Fruit fly (Drosophila melanogaster) whole organism, embryonic: ENCODE results near the gene p24-2.

Source experiments
- CG12659 ChIP-seq: fragments of 200-800 bp; sonication (Bioruptor generic); optimal IDR thresholded peaks from 3 replicates; lab custom pipeline; 2017; ENCODE audit warnings: mild to moderate bottlenecking, missing biosample characterization, missing genetic modification reagents, missing genetic modification characterization
- CG13894 ChIP-seq: fragments of 200-800 bp; sonication (Bioruptor generic); optimal IDR thresholded peaks from 3 replicates; lab custom pipeline; 2018; ENCODE audit warnings: missing biosample characterization, mild to moderate bottlenecking, missing genetic modification characterization, moderate library complexity
- CG14667 ChIP-seq: fragments of 200-800 bp; sonication (Bioruptor generic); IDR thresholded peaks from 2 replicates; pipeline ENCODE4 v1.3.6; 2022; ENCODE audit warnings: missing biosample characterization, missing genetic modification characterization
- CG14710 ChIP-seq: fragments of 200-800 bp; sonication (Bioruptor generic); optimal IDR thresholded peaks from 3 replicates; lab custom pipeline; 2019; ENCODE audit warnings: missing biosample characterization, mild to moderate bottlenecking, missing genetic modification characterization, moderate library complexity
- CG18619 ChIP-seq: fragments of 200-800 bp; sonication (Bioruptor generic); optimal IDR thresholded peaks from 3 replicates; lab custom pipeline; 2017; ENCODE audit warnings: missing biosample characterization, mild to moderate bottlenecking, missing genetic modification characterization
- CG2199 ChIP-seq: fragments of 200-800 bp; sonication (Bioruptor generic); IDR thresholded peaks from 3 replicates; pipeline ENCODE4 v1.3.6; 2022; ENCODE audit warnings: missing biosample characterization, missing genetic modification characterization
- CG2875 ChIP-seq: fragments of 200-800 bp; sonication (Bioruptor generic); optimal IDR thresholded peaks from 2 replicates; lab custom pipeline; 2017; ENCODE audit warnings: missing biosample characterization, mild to moderate bottlenecking, missing genetic modification characterization, missing genetic modification reagents
- CG32532 ChIP-seq: fragments of 200-800 bp; sonication (Bioruptor generic); IDR thresholded peaks from 2 replicates; pipeline ENCODE4 v1.3.6; 2022; ENCODE audit warnings: missing biosample characterization, missing genetic modification characterization
- CG34224 ChIP-seq: fragments of 200-800 bp; sonication (Bioruptor generic); IDR thresholded peaks from 3 replicates; pipeline ENCODE4 v1.3.6; 2022; ENCODE audit warnings: missing biosample characterization, missing genetic modification characterization; ENCODE audit not compliant: partially characterized antibody
- CG3726 ChIP-seq: fragments of 200-800 bp; sonication (Bioruptor generic); IDR thresholded peaks from 3 replicates; pipeline ENCODE4, ENCODE4 v1.3.6; 2022; ENCODE audit warnings: missing biosample characterization, missing genetic modification characterization
- CG4617 ChIP-seq: fragments of 200-800 bp; sonication (Bioruptor generic); optimal IDR thresholded peaks from 3 replicates; lab custom pipeline; 2016; ENCODE audit warnings: missing biosample characterization, missing genetic modification characterization, borderline replicate concordance
- CG7928 ChIP-seq: fragments of 200-800 bp; sonication (Bioruptor generic); optimal IDR thresholded peaks from 2 replicates; lab custom pipeline; 2017; ENCODE audit warnings: missing biosample characterization, mild to moderate bottlenecking, missing genetic modification characterization
- CG7987 ChIP-seq: fragments of 200-800 bp; sonication (Bioruptor generic); optimal IDR thresholded peaks from 2 replicates; lab custom pipeline; 2018; ENCODE audit warnings: missing biosample characterization, mild to moderate bottlenecking, missing genetic modification characterization, moderate library complexity
- CG8290 ChIP-seq, 3 experiments: fragments of 200-800 bp; sonication (Bioruptor generic); optimal IDR thresholded peaks; 2 replicates each; lab custom pipeline; 2016 to 2019; ENCODE audit warnings: missing biosample characterization in 3 of 3, missing genetic modification characterization in 3 of 3, mild to moderate bottlenecking in 2 of 3, moderate library complexity in 1 of 3
- CG8924 ChIP-seq: fragments of 200-800 bp; optimal IDR thresholded peaks from 3 replicates; lab custom pipeline; 2019; ENCODE audit warnings: missing biosample characterization, mild to moderate bottlenecking, missing genetic modification characterization, moderate library complexity
- CG9876 ChIP-seq: fragments of 200-800 bp; sonication (Bioruptor generic); optimal IDR thresholded peaks from 2 replicates; lab custom pipeline; 2016; ENCODE audit warnings: missing biosample characterization, missing genetic modification characterization
- Dp ChIP-seq: fragments of 200-800 bp; sonication (Bioruptor generic); optimal IDR thresholded peaks from 2 replicates; lab custom pipeline; 2018; ENCODE audit warnings: missing biosample characterization, mild to moderate bottlenecking, missing genetic modification characterization, moderate library complexity
- E2f2 ChIP-seq: fragments of 200-800 bp; sonication (Bioruptor generic); IDR thresholded peaks from 2 replicates; pipeline ENCODE4 v1.3.6; 2022; ENCODE audit warnings: missing biosample characterization, missing genetic modification characterization
- HmgD ChIP-seq: fragments of 200-800 bp; sonication (Bioruptor generic); optimal IDR thresholded peaks from 3 replicates; lab custom pipeline; 2016; ENCODE audit warnings: missing biosample characterization, missing genetic modification characterization
- Lhr ChIP-seq: fragments of 200-800 bp; sonication (Bioruptor generic); optimal IDR thresholded peaks from 3 replicates; lab custom pipeline; 2017; ENCODE audit warnings: mild to moderate bottlenecking, missing biosample characterization, missing genetic modification reagents, missing genetic modification characterization
- Myb ChIP-seq: fragments of 200-800 bp; sonication (Bioruptor generic); optimal IDR thresholded peaks from 2 replicates; lab custom pipeline; 2016; ENCODE audit warnings: missing biosample characterization, missing genetic modification characterization
- Nf-YB ChIP-seq: fragments of 200-800 bp; sonication (Bioruptor generic); optimal IDR thresholded peaks from 3 replicates; lab custom pipeline; 2019; ENCODE audit warnings: missing biosample characterization, mild to moderate bottlenecking, missing genetic modification characterization, moderate library complexity
- Opbp ChIP-seq: fragments of 200-800 bp; sonication (Bioruptor generic); IDR thresholded peaks from 3 replicates; pipeline ENCODE4 v1.3.6; 2022; ENCODE audit warnings: missing biosample characterization, missing genetic modification characterization; ENCODE audit not compliant: partially characterized antibody
- Rfx ChIP-seq: fragments of 200-800 bp; sonication (Bioruptor generic); IDR thresholded peaks from 2 replicates; pipeline ENCODE4 v1.3.6; 2022; ENCODE audit warnings: missing biosample characterization, missing genetic modification characterization
- Scr ChIP-seq: fragments of 200-800 bp; sonication (Bioruptor generic); IDR thresholded peaks from 2 replicates; pipeline ENCODE4 v1.3.6; 2022; ENCODE audit warnings: missing biosample characterization, missing genetic modification characterization; ENCODE audit not compliant: partially characterized antibody
- Xbp1 ChIP-seq: fragments of 200-800 bp; sonication (Bioruptor generic); optimal IDR thresholded peaks from 3 replicates; lab custom pipeline; 2016; ENCODE audit warnings: missing biosample characterization, mild to moderate bottlenecking, missing genetic modification characterization
- disco-r ChIP-seq: fragments of 200-800 bp; sonication (Bioruptor generic); optimal IDR thresholded peaks from 2 replicates; lab custom pipeline; 2016; ENCODE audit warnings: missing biosample characterization, missing genetic modification characterization
- dm ChIP-seq: fragments of 200-800 bp; sonication (Bioruptor generic); optimal IDR thresholded peaks from 3 replicates; lab custom pipeline; 2016; ENCODE audit warnings: missing biosample characterization, missing genetic modification characterization
- dpn ChIP-seq, 2 experiments: fragments of 200-800 bp; sonication (Bioruptor generic); optimal IDR thresholded peaks; 3 replicates each; lab custom pipeline; 2016; ENCODE audit warnings: missing biosample characterization in 2 of 2, missing genetic modification characterization in 2 of 2
- ewg ChIP-seq: fragments of 200-800 bp; sonication (Bioruptor generic); optimal IDR thresholded peaks from 3 replicates; lab custom pipeline; 2017; ENCODE audit warnings: mild to moderate bottlenecking, missing biosample characterization, missing genetic modification reagents, missing genetic modification characterization
- fd64A ChIP-seq: fragments of 200-800 bp; sonication (Bioruptor generic); optimal IDR thresholded peaks from 3 replicates; lab custom pipeline; 2018; ENCODE audit warnings: missing biosample characterization, mild to moderate bottlenecking, missing genetic modification characterization
- hbn ChIP-seq: fragments of 200-800 bp; sonication (Bioruptor generic); IDR thresholded peaks from 2 replicates; pipeline ENCODE4 v1.3.6; 2022; ENCODE audit warnings: missing biosample characterization, missing genetic modification characterization; ENCODE audit not compliant: partially characterized antibody
- insv ChIP-seq, 2 experiments: fragments of 200-800 bp; sonication (Bioruptor generic); optimal IDR thresholded peaks; 3 replicates each; lab custom pipeline; 2016 to 2018; ENCODE audit warnings: missing biosample characterization in 2 of 2, missing genetic modification characterization in 2 of 2
- lab ChIP-seq: fragments of 200-800 bp; sonication (Bioruptor generic); optimal IDR thresholded peaks from 3 replicates; lab custom pipeline; 2017; ENCODE audit warnings: missing biosample characterization, missing genetic modification characterization, mild to moderate bottlenecking, moderate library complexity, missing genetic modification reagents
- nerfin-2 ChIP-seq: fragments of 200-800 bp; sonication (Bioruptor generic); IDR thresholded peaks from 2 replicates; pipeline ENCODE4 v1.3.6; 2022; ENCODE audit warnings: missing biosample characterization, missing genetic modification characterization; ENCODE audit not compliant: partially characterized antibody
- prd ChIP-seq, 3 experiments: fragments of >200 bp in 2 of 3; fragments of 200-800 bp in 1 of 3; sonication (Bioruptor generic) in 1 of 3; optimal IDR thresholded peaks in 2 of 3; IDR thresholded peaks in 1 of 3; 2 replicates in 2 of 3; 3 replicates in 1 of 3; pipeline versions ENCODE4 v1.3.6 to Lab custom; 2017 to 2022; ENCODE audit warnings: missing biosample characterization in 1 of 3, missing genetic modification characterization in 1 of 3
- pzg ChIP-seq: fragments of 200-800 bp; sonication (Bioruptor generic); optimal IDR thresholded peaks from 3 replicates; lab custom pipeline; 2018; ENCODE audit warnings: missing biosample characterization, mild to moderate bottlenecking, missing genetic modification characterization, moderate library complexity
- row ChIP-seq: fragments of 200-800 bp; sonication (Bioruptor generic); IDR thresholded peaks from 3 replicates; pipeline ENCODE4 v1.3.6; 2022; ENCODE audit warnings: missing biosample characterization, missing genetic modification characterization
- sob ChIP-seq: fragments of 200-800 bp; sonication (Bioruptor generic); IDR thresholded peaks from 2 replicates; pipeline ENCODE4 v1.3.6; 2022; ENCODE audit warnings: missing biosample characterization, missing genetic modification characterization
- tna ChIP-seq: fragments of 200-800 bp; sonication (Bioruptor generic); IDR thresholded peaks from 2 replicates; pipeline ENCODE4 v1.3.6; 2022; ENCODE audit warnings: missing biosample characterization, missing genetic modification characterization; ENCODE audit not compliant: partially characterized antibody
- ttk ChIP-seq: fragments of 200-800 bp; sonication (Bioruptor generic); IDR thresholded peaks from 2 replicates; pipeline ENCODE4 v2.1.2; 2022; ENCODE audit warnings: missing biosample characterization, missing genetic modification characterization
- unc-4 ChIP-seq: fragments of 200-800 bp; sonication (Bioruptor generic); IDR thresholded peaks from 2 replicates; pipeline ENCODE4 v1.3.6; 2022; ENCODE audit warnings: missing biosample characterization, missing genetic modification characterization; ENCODE audit not compliant: partially characterized antibody
- unpg ChIP-seq: fragments of 200-800 bp; sonication (Bioruptor generic); optimal IDR thresholded peaks from 3 replicates; lab custom pipeline; 2018; ENCODE audit warnings: missing biosample characterization, mild to moderate bottlenecking, missing genetic modification characterization, moderate library complexity
- vvl ChIP-seq: fragments of 200-800 bp; sonication (Bioruptor generic); IDR thresholded peaks from 2 replicates; pipeline ENCODE4 v1.3.6; 2022; ENCODE audit warnings: missing biosample characterization, missing genetic modification characterization
- wdn ChIP-seq: fragments of 200-800 bp; sonication (Bioruptor generic); IDR thresholded peaks from 2 replicates; pipeline ENCODE4 v1.3.6; 2022; ENCODE audit warnings: missing biosample characterization, missing genetic modification characterization
- zen ChIP-seq: fragments of 200-800 bp; sonication (Bioruptor generic); optimal IDR thresholded peaks from 3 replicates; lab custom pipeline; 2018; ENCODE audit warnings: missing biosample characterization, mild to moderate bottlenecking, missing genetic modification characterization, moderate library complexity

The p24-2 gene

DNA sequence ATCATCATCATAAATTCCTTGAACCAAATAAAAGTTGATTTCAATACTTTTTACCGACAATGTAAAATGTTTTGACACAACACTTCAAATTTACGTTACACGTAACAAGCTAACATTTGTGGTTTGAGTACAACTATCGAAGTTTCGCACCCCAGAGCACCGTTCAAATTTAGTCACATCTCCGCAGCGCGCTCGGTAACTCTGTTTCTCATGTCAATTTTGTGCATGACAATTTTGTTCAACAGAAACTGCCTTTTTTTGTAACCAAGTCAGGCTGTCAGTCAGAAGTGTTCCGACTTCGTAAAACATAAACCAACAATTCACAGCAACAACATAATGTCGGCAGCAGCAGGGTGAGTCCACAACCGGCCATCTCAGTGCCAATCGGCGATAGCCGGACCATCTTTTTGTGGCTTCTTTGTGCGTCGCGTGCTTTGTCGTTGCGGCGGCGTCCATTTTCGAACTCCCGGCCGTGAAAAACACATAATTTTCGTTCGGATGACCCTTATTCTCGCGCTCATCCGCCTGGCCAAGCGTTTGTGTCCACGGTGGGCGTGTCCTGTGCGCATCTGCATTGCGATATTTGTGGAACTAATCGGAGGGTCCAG, 14.8 kb downstream of the p24-2 start, which contains the start of gene p23 (continued):
- peak; percentile 42; the same call in 1 of the 3 replicates for TF ChIP-seq CG34224 (GFP tag; lab: Robert Waterston, UW)
- no peak for TF ChIP-seq prd (optimal IDR thresholded peaks at IDR 0.05; lab: Kevin White, UChicago)
- 0 out of 3 replicates have a peak, but pooled peaks have one; percentile 8 for TF ChIP-seq prd (GFP tag; IDR thresholded peaks at IDR 0.05; lab: Robert Waterston, UW)
- TF ChIP-seq CG14710 (tag; lab: Kevin White, UChicago): peak; percentile 66
- TF ChIP-seq unpg (GFP tag; lab: Kevin White, UChicago): no peak
- no peak for TF ChIP-seq CG18619
- peak in 1 of 2 experiments; percentile 29 for TF ChIP-seq insv (GFP tag; optimal IDR thresholded peaks at IDR 0.05; lab: Kevin White, UChicago)
- peak; percentile 51 for TF ChIP-seq Dp
- TF ChIP-seq CG14667 (GFP tag; lab: Robert Waterston, UW): no peak
- no peak for TF ChIP-seq CG7928 (GFP tag; lab: Kevin White, UChicago)
- TF ChIP-seq Xbp1 (GFP tag; lab: Kevin White, UChicago): peak; percentile 10
- TF ChIP-seq Lhr (GFP tag; lab: Kevin White, UChicago): peak; percentile 92
- peak; percentile 81 for TF ChIP-seq Myb (GFP tag; lab: Kevin White, UChicago)
- TF ChIP-seq hbn: 0 out of 2 replicates have a peak, but pooled peaks have one; percentile 40
- TF ChIP-seq CG32532 (GFP tag; lab: Robert Waterston, UW): peak; percentile 27; the same call in 1 of the 2 replicates
- peak; percentile 52; the same call in 1 of the 3 replicates for TF ChIP-seq CG2199 (GFP tag; lab: Robert Waterston, UW)
- peak; percentile 97 for TF ChIP-seq pzg (GFP tag; lab: Kevin White, UChicago)
- TF ChIP-seq CG2875 (GFP tag; lab: Kevin White, UChicago): no peak
- peak; percentile 33 for TF ChIP-seq disco-r (GFP tag; lab: Kevin White, UChicago)
- 0 out of 2 replicates have a peak, but pooled peaks have one; percentile 50 for TF ChIP-seq nerfin-2 (GFP tag; lab: Robert Waterston, UW)
- TF ChIP-seq CG12659: peak; percentile 66
- TF ChIP-seq CG8924 (tag; lab: Kevin White, UChicago): peak; percentile 32
- TF ChIP-seq E2f2 (GFP tag; lab: Robert Waterston, UW): peak; percentile 50; the same call in 1 of the 2 replicates
- peak; percentile 63 for TF ChIP-seq Rfx
- peak; percentile 32; the same call in 1 of the 3 replicates for TF ChIP-seq row (GFP tag; lab: Robert Waterston, UW)
- no peak for TF ChIP-seq CG8290 (GFP tag; optimal IDR thresholded peaks at IDR 0.05; lab: Kevin White, UChicago)
- TF ChIP-seq CG8290 (tag; optimal IDR thresholded peaks at IDR 0.05; lab: Kevin White, UChicago): no peak
- TF ChIP-seq ewg (GFP tag; lab: Kevin White, UChicago): peak; percentile 41
- TF ChIP-seq ttk: no peak
- peak; percentile 62 for TF ChIP-seq sob
- TF ChIP-seq Opbp (GFP tag; lab: Robert Waterston, UW): peak; percentile 61; the same call in 2 of the 3 replicates
- TF ChIP-seq vvl (GFP tag; lab: Robert Waterston, UW): peak; percentile 59
- peak; percentile 81 for TF ChIP-seq CG4617 (GFP tag; lab: Kevin White, UChicago)
- peak; percentile 78 for TF ChIP-seq HmgD
- TF ChIP-seq dpn (GFP tag; optimal IDR thresholded peaks at IDR 0.05; lab: Kevin White, UChicago): peak in 1 of 2 experiments; percentile 17
- no peak for TF ChIP-seq CG13894 (tag; lab: Kevin White, UChicago)
- TF ChIP-seq wdn (GFP tag; lab: Robert Waterston, UW): no peak
- peak; percentile 9 for TF ChIP-seq Nf-YB (GFP tag; lab: Kevin White, UChicago)
- no peak for TF ChIP-seq zen (tag; lab: Kevin White, UChicago)
- peak; percentile 9; the same call in 1 of the 2 replicates for TF ChIP-seq tna (GFP tag; lab: Robert Waterston, UW)
- TF ChIP-seq CG7987 (GFP tag; lab: Kevin White, UChicago): peak; percentile 3
- TF ChIP-seq fd64A (GFP tag; lab: Kevin White, UChicago): no peak
- TF ChIP-seq dm (GFP tag; lab: Kevin White, UChicago): peak; percentile 70
- TF ChIP-seq lab: no peak
- no peak for TF ChIP-seq CG3726 (GFP tag; lab: Robert Waterston, UW)
- TF ChIP-seq CG9876 (GFP tag; lab: Kevin White, UChicago): peak; percentile 32
- 0 out of 2 replicates have a peak, but pooled peaks have one; percentile 27 for TF ChIP-seq unc-4 (GFP tag; lab: Robert Waterston, UW)
- peak; percentile 43; the same call in 1 of the 2 replicates for TF ChIP-seq Scr (GFP tag; lab: Robert Waterston, UW)
